Worm (Caenorhabditis elegans): ENCODE results near the gene srw-42.

DNA sequence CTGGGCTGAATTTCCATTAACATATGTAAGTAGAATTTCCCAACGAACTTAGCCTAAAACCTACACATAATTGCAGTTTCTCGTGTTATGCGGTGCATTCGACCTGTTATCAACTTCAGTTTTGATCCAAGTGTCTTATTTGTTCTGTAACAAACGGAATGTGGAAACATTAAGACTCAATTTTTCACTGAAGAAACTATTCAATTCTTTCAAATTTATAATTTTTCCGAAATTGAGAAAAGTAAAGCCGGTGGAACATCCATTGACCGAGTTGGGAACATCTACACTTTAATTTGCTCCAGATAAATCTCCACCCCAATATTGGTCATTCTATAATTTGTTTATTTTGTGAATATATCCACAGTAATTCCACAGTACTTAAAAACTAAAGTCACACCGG is 19.2 kb downstream of the srw-42 start:
- TF ChIP-seq ama-1 (optimal IDR thresholded peaks at IDR 0.05) (no peak), ama-1 (GFP tag; optimal IDR thresholded peaks at IDR 0.05) (no peak), ets-4 (GFP tag; optimal IDR thresholded peaks at IDR 0.05) (no peak), unc-62 (GFP tag; optimal IDR thresholded peaks at IDR 0.05) (no peak)

Data from whole organism, young adult.